Worm (Caenorhabditis elegans): Measurements from ENCODE around the gene F38A6.5.

DNA sequence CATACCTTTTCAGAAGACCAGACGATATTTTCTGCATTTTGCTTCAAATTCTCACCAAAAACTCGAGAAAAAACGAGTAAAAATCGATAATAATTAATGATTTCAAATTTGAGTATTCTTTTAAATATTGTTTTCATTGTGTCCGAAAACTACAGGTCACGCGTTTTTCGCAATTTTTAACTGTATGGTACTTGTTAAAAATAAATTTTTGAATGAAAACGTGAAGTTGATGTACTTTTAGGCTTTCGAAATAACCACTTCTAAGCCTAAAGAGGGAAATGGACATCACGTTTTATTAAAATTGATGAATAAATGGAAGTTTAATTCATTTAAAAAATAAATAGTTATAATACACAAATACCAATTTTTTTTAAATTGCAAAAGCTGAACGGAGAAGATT is 29.4 kb upstream of the F38A6.5 start, which contains the start of gene Y44A6D.5:
- no peak for TF ChIP-seq ceh-82 (tag; optimal IDR thresholded peaks at IDR 0.05)
- no peak for TF ChIP-seq nhr-12 (tag; optimal IDR thresholded peaks at IDR 0.05)
- TF ChIP-seq nhr-28 (tag; optimal IDR thresholded peaks at IDR 0.05): no peak
- no peak for TF ChIP-seq nhr-90 (tag; optimal IDR thresholded peaks at IDR 0.05; ENCODE audit: poor library complexity)
- TF ChIP-seq snpc-4 (tag; optimal IDR thresholded peaks at IDR 0.05): no peak

Data from whole organism, L1 larva.